Worm (Caenorhabditis elegans): Measurements from ENCODE around the gene E_BE45912.2.

ce11 chrIII:1043790-1044189 is 12.9 kb upstream of the E_BE45912.2 start:
- TF ChIP-seq ama-1 (optimal IDR thresholded peaks at IDR 0.05) (no peak), unc-39 (tag; optimal IDR thresholded peaks at IDR 0.05) (no peak), egl-5 (tag; optimal IDR thresholded peaks at IDR 0.05) (no peak), ZK546.5 (tag; optimal IDR thresholded peaks at IDR 0.05) (no peak), fkh-10 (GFP tag; optimal IDR thresholded peaks at IDR 0.05) (no peak)

All from whole organism, L3 larva.